Worm (Caenorhabditis elegans) whole organism, mixed stage, embryonic: Measurements from ENCODE around the gene rme-1.

Experiments used
- M03D4.4 ChIP-seq: sonication (generic microtip); optimal IDR thresholded peaks from 2 replicates; lab custom pipeline; 2017; ENCODE audit warnings: mild to moderate bottlenecking, missing genetic modification characterization, missing compliant biosample characterization
- bed-3 ChIP-seq: fragments of 200-800 bp; sonication (Bioruptor generic); optimal IDR thresholded peaks from 3 replicates; lab custom pipeline; 2018; ENCODE audit warnings: mild to moderate bottlenecking, missing genetic modification characterization, moderate library complexity, missing compliant biosample characterization
- blmp-1 ChIP-seq: fragments of 150-350 bp; optimal IDR thresholded peaks from 2 replicates; lab custom pipeline; 2014; ENCODE audit warnings: missing biosample characterization, missing genetic modification characterization
- ceh-39 ChIP-seq: fragments of 150-350 bp; optimal IDR thresholded peaks from 2 replicates; lab custom pipeline; 2014; ENCODE audit warnings: missing biosample characterization, missing genetic modification characterization
- ceh-43 ChIP-seq: fragments of 200-800 bp; sonication (Bioruptor generic); optimal IDR thresholded peaks from 2 replicates; lab custom pipeline; 2018; ENCODE audit warnings: mild to moderate bottlenecking, missing genetic modification characterization, moderate library complexity, missing compliant biosample characterization
- ceh-83 ChIP-seq: fragments of 200-800 bp; sonication (Bioruptor generic); optimal IDR thresholded peaks from 2 replicates; lab custom pipeline; 2018; ENCODE audit warnings: mild to moderate bottlenecking, missing genetic modification characterization, missing compliant biosample characterization
- ces-1 ChIP-seq: fragments of 150-350 bp; optimal IDR thresholded peaks from 2 replicates; lab custom pipeline; 2014; ENCODE audit warnings: missing biosample characterization, missing genetic modification reagents, missing genetic modification characterization
- cnd-1 ChIP-seq: fragments of 200-800 bp; sonication (Bioruptor generic); optimal IDR thresholded peaks from 2 replicates; lab custom pipeline; 2018; ENCODE audit warnings: mild to moderate bottlenecking, missing genetic modification characterization, missing compliant biosample characterization
- elt-1 ChIP-seq: sonication (generic microtip); optimal IDR thresholded peaks from 2 replicates; lab custom pipeline; 2017; ENCODE audit warnings: missing genetic modification characterization, mild to moderate bottlenecking, missing compliant biosample characterization, antibody characterized with exemption, moderate library complexity, borderline replicate concordance; ENCODE audit not compliant: insufficient read depth
- elt-3 ChIP-seq: fragments of 150-350 bp; optimal IDR thresholded peaks from 2 replicates; lab custom pipeline; 2014; ENCODE audit warnings: missing biosample characterization, missing genetic modification characterization
- flh-1 ChIP-seq: fragments of 200-800 bp; sonication (Bioruptor generic); optimal IDR thresholded peaks from 2 replicates; lab custom pipeline; 2018; ENCODE audit warnings: mild to moderate bottlenecking, missing genetic modification characterization, moderate library complexity, missing compliant biosample characterization
- ham-2 ChIP-seq: fragments of 200-800 bp; sonication (Bioruptor generic); optimal IDR thresholded peaks from 2 replicates; lab custom pipeline; 2018; ENCODE audit warnings: mild to moderate bottlenecking, missing genetic modification characterization, missing compliant biosample characterization
- hlh-1 ChIP-seq: fragments of 150-350 bp; optimal IDR thresholded peaks from 2 replicates; lab custom pipeline; 2014; ENCODE audit warnings: missing biosample characterization, missing genetic modification reagents, missing genetic modification characterization
- lin-13 ChIP-seq: fragments of 150-350 bp; optimal IDR thresholded peaks from 2 replicates; lab custom pipeline; 2014; ENCODE audit warnings: missing biosample characterization, missing genetic modification characterization
- lsy-2 ChIP-seq: fragments of 150-350 bp; optimal IDR thresholded peaks from 2 replicates; lab custom pipeline; 2014; ENCODE audit warnings: missing biosample characterization, missing genetic modification characterization
- mab-5 ChIP-seq: fragments of 150-350 bp; optimal IDR thresholded peaks from 2 replicates; lab custom pipeline; 2014; ENCODE audit warnings: missing biosample characterization, missing genetic modification characterization
- mep-1 ChIP-seq: fragments of 150-350 bp; optimal IDR thresholded peaks from 2 replicates; lab custom pipeline; 2017; ENCODE audit warnings: missing biosample characterization, missing genetic modification reagents, missing genetic modification characterization, inconsistent platforms
- mls-2 ChIP-seq: sonication (generic microtip); optimal IDR thresholded peaks from 2 replicates; lab custom pipeline; 2016; ENCODE audit warnings: mild to moderate bottlenecking, missing genetic modification characterization, moderate library complexity, missing compliant biosample characterization
- nhr-12 ChIP-seq: fragments of 150-350 bp; optimal IDR thresholded peaks from 2 replicates; lab custom pipeline; 2014; ENCODE audit warnings: missing biosample characterization, missing genetic modification characterization
- nhr-2 ChIP-seq: fragments of 150-350 bp; optimal IDR thresholded peaks from 2 replicates; lab custom pipeline; 2014; ENCODE audit warnings: missing biosample characterization, missing genetic modification characterization
- nhr-237 ChIP-seq: fragments of 150-350 bp; optimal IDR thresholded peaks from 2 replicates; lab custom pipeline; 2014; ENCODE audit warnings: missing biosample characterization, missing genetic modification characterization
- nhr-28 ChIP-seq: fragments of 150-350 bp; optimal IDR thresholded peaks from 2 replicates; lab custom pipeline; 2014; ENCODE audit warnings: missing biosample characterization, missing genetic modification characterization
- nhr-76 ChIP-seq: sonication (generic microtip); optimal IDR thresholded peaks from 2 replicates; lab custom pipeline; 2017; ENCODE audit warnings: missing biosample characterization, missing genetic modification characterization
- pha-4 ChIP-seq: fragments of 150-350 bp; optimal IDR thresholded peaks from 2 replicates; lab custom pipeline; 2018; ENCODE audit warnings: missing biosample characterization, missing genetic modification reagents, missing genetic modification characterization
- sem-2 ChIP-seq: fragments of 200-800 bp; sonication (Bioruptor generic); optimal IDR thresholded peaks from 2 replicates; lab custom pipeline; 2018; ENCODE audit warnings: mild to moderate bottlenecking, missing genetic modification characterization, missing compliant biosample characterization
- snpc-4 ChIP-seq: fragments of 150-350 bp; optimal IDR thresholded peaks from 2 replicates; lab custom pipeline; 2014; ENCODE audit warnings: missing biosample characterization, missing genetic modification characterization
- sptf-1 ChIP-seq: sonication (generic microtip); optimal IDR thresholded peaks from 2 replicates; lab custom pipeline; 2017; ENCODE audit warnings: mild to moderate bottlenecking, missing genetic modification characterization, moderate library complexity, missing compliant biosample characterization
- tbx-8 ChIP-seq: fragments of 200-800 bp; sonication (Bioruptor generic); optimal IDR thresholded peaks from 2 replicates; lab custom pipeline; 2018; ENCODE audit warnings: mild to moderate bottlenecking, missing genetic modification characterization, moderate library complexity, missing compliant biosample characterization
- unc-120 ChIP-seq: sonication (generic microtip); optimal IDR thresholded peaks from 2 replicates; lab custom pipeline; 2017; ENCODE audit warnings: missing genetic modification characterization, missing compliant biosample characterization; ENCODE audit not compliant: poor library complexity, severe bottlenecking
- unc-62 ChIP-seq: fragments of 150-350 bp; optimal IDR thresholded peaks from 2 replicates; lab custom pipeline; 2014; ENCODE audit warnings: missing biosample characterization, missing genetic modification reagents, missing genetic modification characterization
- zip-8 ChIP-seq: fragments of 150-350 bp; optimal IDR thresholded peaks from 2 replicates; lab custom pipeline; 2014; ENCODE audit warnings: missing biosample characterization, missing genetic modification characterization
- ztf-11 ChIP-seq: fragments of 150-350 bp; optimal IDR thresholded peaks from 2 replicates; lab custom pipeline; 2014; ENCODE audit warnings: missing biosample characterization, missing genetic modification characterization

The rme-1 gene

DNA sequence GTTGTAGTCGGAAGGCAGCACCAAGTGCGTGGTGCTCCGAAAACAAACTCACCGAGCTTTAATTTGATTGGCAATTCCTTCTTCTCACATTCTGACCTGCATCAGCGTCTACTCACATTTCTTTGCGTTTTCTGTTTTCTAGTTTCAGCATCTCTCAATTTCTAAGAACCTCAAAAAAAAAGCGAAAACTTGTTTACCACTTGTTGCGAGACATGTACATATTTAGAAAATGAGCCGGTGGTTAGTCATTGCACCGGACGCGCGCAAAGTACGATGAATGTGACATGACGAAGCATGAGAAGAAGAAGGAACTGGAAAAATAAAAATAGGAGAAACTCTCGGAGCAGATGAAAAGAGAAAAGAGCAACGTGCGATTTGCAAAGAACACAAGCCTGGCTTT, 35.9 kb downstream of the rme-1 start:
- peak; percentile 26 for TF ChIP-seq ces-1
- no peak for TF ChIP-seq mls-2 (tag; lab: Kevin White, UChicago)

DNA sequence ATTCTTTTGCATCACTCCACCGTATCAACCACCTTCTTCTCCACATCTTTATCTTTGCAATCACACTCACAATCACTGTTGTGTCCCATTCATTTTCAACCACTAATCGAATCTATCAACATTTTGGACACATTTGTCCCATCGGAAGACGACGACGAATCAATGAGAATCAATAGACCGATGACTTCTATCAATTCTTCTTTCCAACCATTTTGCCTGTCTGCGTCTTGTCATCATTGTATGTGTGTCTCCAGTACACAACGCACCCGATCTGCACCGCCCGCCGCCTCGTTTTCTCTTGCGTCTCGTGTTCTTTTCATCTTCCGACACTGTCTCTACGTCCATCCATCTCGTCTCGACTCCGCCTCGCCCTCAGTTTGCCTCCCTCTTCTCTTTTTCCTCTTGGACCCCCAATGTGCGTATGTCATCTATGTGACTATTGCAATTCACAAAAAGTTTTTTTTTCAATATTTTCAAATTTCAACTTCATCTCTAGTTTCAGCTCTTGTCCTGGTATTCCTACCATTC, 37.8 kb downstream of the rme-1 start, which contains the start of gene dmd-7:
Gene dmd-7, plus strand, starts transcription at position 478 of the 528 bp plus-strand sequence.
- peak; percentile 49 for TF ChIP-seq elt-1 (tag; lab: Kevin White, UChicago)
- no peak for TF ChIP-seq M03D4.4 (tag; lab: Kevin White, UChicago)
- peak; percentile 39 for TF ChIP-seq lsy-2
- no peak for TF ChIP-seq nhr-28 (tag; lab: Kevin White, UChicago)
- TF ChIP-seq nhr-2 (tag; lab: Kevin White, UChicago): peak; percentile 24
- TF ChIP-seq nhr-237 (tag; lab: Kevin White, UChicago): peak; percentile 81
- TF ChIP-seq unc-62 (GFP tag; lab: Kevin White, UChicago): peak; percentile 92
- peak; percentile 29 for TF ChIP-seq pha-4 (tag; lab: Kevin White, UChicago)
- TF ChIP-seq hlh-1 (tag; lab: Kevin White, UChicago): peak; percentile 54
- TF ChIP-seq unc-120: peak; percentile 24
- peak; percentile 23 for TF ChIP-seq mep-1 (tag; lab: Kevin White, UChicago)
- TF ChIP-seq elt-3 (tag; lab: Kevin White, UChicago): peak; percentile 80
- no peak for TF ChIP-seq ztf-11
- TF ChIP-seq ces-1: peak; percentile 61
- no peak for TF ChIP-seq ceh-83 (GFP tag; lab: Kevin White, UChicago)

DNA sequence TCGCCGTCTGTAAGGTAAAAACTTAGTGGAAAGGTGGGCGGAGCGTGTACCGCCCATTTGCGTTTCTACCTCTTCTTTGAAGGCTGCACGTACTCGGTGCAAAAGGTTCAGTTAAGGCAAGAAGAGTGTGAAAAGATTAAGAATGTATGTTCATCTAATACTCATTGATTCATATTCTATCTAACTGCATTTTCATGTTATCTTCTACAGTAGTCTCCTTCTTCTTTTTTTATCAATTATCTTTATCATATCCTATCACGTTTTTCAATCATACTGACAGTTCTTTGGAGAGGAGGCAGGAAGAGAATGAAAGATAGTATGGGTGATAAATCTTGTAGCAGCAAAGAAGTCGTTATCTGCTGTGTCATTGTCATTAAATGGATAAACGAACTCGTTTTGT, 38.7 kb downstream of the rme-1 start:
- TF ChIP-seq sem-2 (GFP tag; lab: Kevin White, UChicago): no peak
- TF ChIP-seq nhr-76 (tag; lab: Kevin White, UChicago): no peak
- TF ChIP-seq mab-5 (tag; lab: Kevin White, UChicago): no peak
- no peak for TF ChIP-seq zip-8
- no peak for TF ChIP-seq cnd-1 (tag; lab: Kevin White, UChicago)
- TF ChIP-seq lin-13 (tag; lab: Kevin White, UChicago): no peak
- TF ChIP-seq M03D4.4 (tag; lab: Kevin White, UChicago): no peak
- no peak for TF ChIP-seq pha-4 (tag; lab: Kevin White, UChicago)
- no peak for TF ChIP-seq ceh-39 (tag; lab: Kevin White, UChicago)
- no peak for TF ChIP-seq nhr-237 (tag; lab: Kevin White, UChicago)
- TF ChIP-seq ceh-43 (GFP tag; lab: Kevin White, UChicago): no peak
- no peak for TF ChIP-seq ces-1
- TF ChIP-seq snpc-4: no peak
- TF ChIP-seq lsy-2: no peak
- no peak for TF ChIP-seq nhr-2 (tag; lab: Kevin White, UChicago)
- TF ChIP-seq bed-3 (GFP tag; lab: Kevin White, UChicago): no peak
- peak; percentile 79 for TF ChIP-seq elt-3 (tag; lab: Kevin White, UChicago)
- TF ChIP-seq elt-1 (tag; lab: Kevin White, UChicago): peak; percentile 83
- TF ChIP-seq mep-1 (tag; lab: Kevin White, UChicago): no peak
- TF ChIP-seq blmp-1 (tag; lab: Kevin White, UChicago): no peak
- peak; percentile 35 for TF ChIP-seq unc-62 (GFP tag; lab: Kevin White, UChicago)
- no peak for TF ChIP-seq hlh-1 (tag; lab: Kevin White, UChicago)
- peak; percentile 10 for TF ChIP-seq ham-2
- no peak for TF ChIP-seq ceh-83 (GFP tag; lab: Kevin White, UChicago)
- TF ChIP-seq unc-120: no peak
- no peak for TF ChIP-seq nhr-12 (tag; lab: Kevin White, UChicago)
- TF ChIP-seq tbx-8 (GFP tag; lab: Kevin White, UChicago): no peak

DNA sequence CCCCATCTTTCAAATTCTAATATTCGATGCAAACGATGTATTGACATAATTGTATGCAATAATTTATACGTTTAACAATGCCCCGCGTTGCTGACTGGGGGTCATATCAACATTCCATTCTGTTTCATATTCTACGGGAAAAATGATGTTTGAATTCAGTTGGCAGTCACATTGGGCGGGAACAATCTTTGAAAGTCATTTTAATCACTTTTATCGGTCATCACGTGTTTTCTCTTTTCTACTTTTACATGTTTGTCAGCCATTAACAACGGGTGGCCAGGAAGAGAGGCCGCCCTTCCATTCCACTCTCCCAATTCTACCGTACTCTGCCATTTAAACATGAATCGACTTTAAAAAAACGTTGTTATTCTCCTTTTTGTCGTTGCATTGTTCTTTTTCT, 40.0 kb downstream of the rme-1 start:
- no peak for TF ChIP-seq lin-13 (tag; lab: Kevin White, UChicago)
- TF ChIP-seq ceh-43 (GFP tag; lab: Kevin White, UChicago): no peak
- no peak for TF ChIP-seq tbx-8 (GFP tag; lab: Kevin White, UChicago)
- no peak for TF ChIP-seq mep-1 (tag; lab: Kevin White, UChicago)

DNA sequence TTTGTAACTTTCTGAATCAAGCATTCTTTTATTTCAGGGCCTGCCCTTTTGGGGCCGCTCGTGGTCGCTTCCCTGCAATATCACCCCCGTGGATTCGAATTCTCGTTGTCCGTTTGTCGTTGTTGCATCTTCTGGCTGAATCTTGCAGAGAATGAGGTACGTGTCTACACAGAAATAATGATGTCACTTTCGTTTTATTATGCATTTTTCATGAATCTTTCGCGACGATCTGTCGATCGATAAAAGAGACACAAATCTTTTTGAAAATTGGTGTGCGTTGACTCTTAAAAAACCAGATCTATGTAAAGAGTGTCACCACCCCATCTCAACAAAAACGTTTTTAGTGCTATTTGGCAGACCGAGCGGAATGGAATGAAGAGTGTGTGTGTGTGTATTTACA, 40.5 kb downstream of the rme-1 start:
- no peak for TF ChIP-seq nhr-12 (tag; lab: Kevin White, UChicago)
- no peak for TF ChIP-seq lin-13 (tag; lab: Kevin White, UChicago)
- no peak for TF ChIP-seq cnd-1 (tag; lab: Kevin White, UChicago)
- no peak for TF ChIP-seq nhr-2 (tag; lab: Kevin White, UChicago)
- no peak for TF ChIP-seq unc-62 (GFP tag; lab: Kevin White, UChicago)
- TF ChIP-seq ham-2: no peak
- TF ChIP-seq zip-8: no peak
- TF ChIP-seq sem-2 (GFP tag; lab: Kevin White, UChicago): no peak
- TF ChIP-seq M03D4.4 (tag; lab: Kevin White, UChicago): no peak
- TF ChIP-seq flh-1 (GFP tag; lab: Kevin White, UChicago): no peak
- TF ChIP-seq ztf-11: no peak
- no peak for TF ChIP-seq sptf-1 (tag; lab: Kevin White, UChicago)
- no peak for TF ChIP-seq mls-2 (tag; lab: Kevin White, UChicago)
- TF ChIP-seq nhr-28 (tag; lab: Kevin White, UChicago): no peak
- no peak for TF ChIP-seq elt-1 (tag; lab: Kevin White, UChicago)
- TF ChIP-seq, all 35 proteins: peak for 0
